Fruit fly (Drosophila melanogaster) S2 (cell line): ENCODE measurements around the gene armi.

ENCODE experiments used
- CG8478 ChIP-seq: fragments of >200 bp; optimal IDR thresholded peaks from 2 replicates; lab custom pipeline; 2018
- CTCF ChIP-seq, 2 experiments: fragments of >200 bp; optimal IDR thresholded peaks; 2 replicates each; lab custom pipeline; 2018

The armi gene

dm6 chr3L:3432656-3433344, 28.3 kb upstream of the armi start:
- TF ChIP-seq CTCF (optimal IDR thresholded peaks at IDR 0.05; lab: Kevin White, UChicago) (no peak), CG8478 (no peak)

- TF ChIP-seq CTCF (optimal IDR thresholded peaks at IDR 0.05; lab: Kevin White, UChicago) (no peak), CG8478 (no peak)
Observed at dm6 chr3L:3433955-3434354, 27.2 kb upstream of the armi start.

- no peak for TF ChIP-seq CG8478
- no peak for TF ChIP-seq CTCF (optimal IDR thresholded peaks at IDR 0.05; lab: Kevin White, UChicago)
Observed at dm6 chr3L:3434882-3435281, 26.2 kb upstream of the armi start.

- no peak for TF ChIP-seq CG8478
- no peak for TF ChIP-seq CTCF (optimal IDR thresholded peaks at IDR 0.05; lab: Kevin White, UChicago)
Observed at dm6 chr3L:3435531-3436309, 25.4 kb upstream of the armi start.

dm6 chr3L:3436838-3437663, 24.1 kb upstream of the armi start:
- TF ChIP-seq CG8478, result no peak
- TF ChIP-seq CTCF (optimal IDR thresholded peaks at IDR 0.05; lab: Kevin White, UChicago), result no peak

dm6 chr3L:3437664-3438368, 23.3 kb upstream of the armi start:
- TF ChIP-seq CG8478 (no peak), CTCF (optimal IDR thresholded peaks at IDR 0.05; lab: Kevin White, UChicago) (no peak)

dm6 chr3L:3438473-3438872, 22.6 kb upstream of the armi start:
- TF ChIP-seq CG8478 (no peak), CTCF (optimal IDR thresholded peaks at IDR 0.05; lab: Kevin White, UChicago) (no peak)

dm6 chr3L:3439598-3439997, 21.5 kb upstream of the armi start:
- TF ChIP-seq CG8478 (no peak), CTCF (optimal IDR thresholded peaks at IDR 0.05; lab: Kevin White, UChicago) (no peak)

- TF ChIP-seq CG8478 (no peak), CTCF (optimal IDR thresholded peaks at IDR 0.05; lab: Kevin White, UChicago) (no peak)
Observed at dm6 chr3L:3440116-3440515, 21.0 kb upstream of the armi start.

- no peak for TF ChIP-seq CG8478
- no peak for TF ChIP-seq CTCF (optimal IDR thresholded peaks at IDR 0.05; lab: Kevin White, UChicago)
Observed at dm6 chr3L:3441763-3442673, 19.1 kb upstream of the armi start.

- TF ChIP-seq CTCF (optimal IDR thresholded peaks at IDR 0.05; lab: Kevin White, UChicago) (no peak), CG8478 (no peak)
Observed at dm6 chr3L:3442751-3443524, 18.2 kb upstream of the armi start.

dm6 chr3L:3444246-3444785, 16.8 kb upstream of the armi start:
- TF ChIP-seq CTCF (optimal IDR thresholded peaks at IDR 0.05; lab: Kevin White, UChicago) (no peak), CG8478 (no peak)

dm6 chr3L:3447948-3448526, 13.1 kb upstream of the armi start:
- no peak for TF ChIP-seq CG8478
- TF ChIP-seq CTCF (optimal IDR thresholded peaks at IDR 0.05; lab: Kevin White, UChicago), result no peak
